Fruit fly (Drosophila melanogaster) whole organism, pupa: ENCODE data around the gene fz.

Source experiments
- CG10348 ChIP-seq: fragments of 200-800 bp; sonication (Bioruptor generic); IDR thresholded peaks from 2 replicates; pipeline ENCODE4 v1.3.6; 2022; ENCODE audit warnings: missing biosample characterization, missing genetic modification characterization
- CG12605 ChIP-seq: fragments of 200-800 bp; sonication (Bioruptor generic); IDR thresholded peaks from 2 replicates; pipeline ENCODE4 v1.3.6; 2022; ENCODE audit warnings: missing biosample characterization, missing genetic modification characterization
- CG13204 ChIP-seq: fragments of 200-800 bp; sonication (Bioruptor generic); optimal IDR thresholded peaks from 2 replicates; lab custom pipeline; 2018; ENCODE audit warnings: missing biosample characterization, mild to moderate bottlenecking, missing genetic modification characterization, moderate library complexity
- CG14655 ChIP-seq: fragments of 200-800 bp; sonication (Bioruptor generic); optimal IDR thresholded peaks from 3 replicates; lab custom pipeline; 2017; ENCODE audit warnings: mild to moderate bottlenecking, missing biosample characterization, missing genetic modification reagents, missing genetic modification characterization
- CG15710 ChIP-seq: fragments of 200-800 bp; sonication (Bioruptor generic); optimal IDR thresholded peaks from 2 replicates; lab custom pipeline; 2018; ENCODE audit warnings: missing biosample characterization, mild to moderate bottlenecking, missing genetic modification characterization, moderate library complexity
- CG17806 ChIP-seq: fragments of 200-800 bp; sonication (Bioruptor generic); optimal IDR thresholded peaks from 2 replicates; lab custom pipeline; 2018; ENCODE audit warnings: missing biosample characterization, mild to moderate bottlenecking, missing genetic modification characterization, moderate library complexity
- CG32121 ChIP-seq: fragments of 200-800 bp; sonication (Bioruptor generic); IDR thresholded peaks from 2 replicates; pipeline ENCODE4 v1.3.6; 2022; ENCODE audit warnings: missing biosample characterization, missing genetic modification characterization
- CG34367 ChIP-seq: fragments of 200-800 bp; sonication (Bioruptor generic); optimal IDR thresholded peaks from 2 replicates; lab custom pipeline; 2018; ENCODE audit warnings: missing biosample characterization, mild to moderate bottlenecking, missing genetic modification characterization
- CG4496 ChIP-seq: fragments of 200-800 bp; sonication (Bioruptor generic); IDR thresholded peaks from 3 replicates; pipeline ENCODE4 v1.3.6; 2022; ENCODE audit warnings: missing biosample characterization, missing genetic modification characterization
- CG8159 ChIP-seq: fragments of 200-800 bp; sonication (Bioruptor generic); optimal IDR thresholded peaks from 3 replicates; lab custom pipeline; 2018; ENCODE audit warnings: missing biosample characterization, mild to moderate bottlenecking, missing genetic modification characterization, moderate library complexity
- CG8301 ChIP-seq: fragments of 200-800 bp; sonication (Bioruptor generic); optimal IDR thresholded peaks from 2 replicates; lab custom pipeline; 2018; ENCODE audit warnings: missing biosample characterization, mild to moderate bottlenecking, missing genetic modification characterization
- CG9948 ChIP-seq: fragments of 200-800 bp; sonication (Bioruptor generic); optimal IDR thresholded peaks from 2 replicates; lab custom pipeline; 2018; ENCODE audit warnings: missing biosample characterization, mild to moderate bottlenecking, missing genetic modification characterization, moderate library complexity
- D1 ChIP-seq: fragments of 200-800 bp; sonication (Bioruptor generic); optimal IDR thresholded peaks from 2 replicates; lab custom pipeline; 2018; ENCODE audit warnings: missing biosample characterization, mild to moderate bottlenecking, missing genetic modification characterization, moderate library complexity
- EcR ChIP-seq: fragments of 200-800 bp; sonication (Bioruptor generic); optimal IDR thresholded peaks from 3 replicates; lab custom pipeline; 2019; ENCODE audit warnings: missing biosample characterization, missing genetic modification characterization, mild to moderate bottlenecking, moderate library complexity, missing genetic modification reagents
- Ets98B ChIP-seq: fragments of 200-800 bp; sonication (Bioruptor generic); IDR thresholded peaks from 2 replicates; pipeline ENCODE4 v1.3.6; 2022; ENCODE audit warnings: missing biosample characterization, missing genetic modification characterization
- Pif1A ChIP-seq: fragments of 200-800 bp; sonication (Bioruptor generic); optimal IDR thresholded peaks from 3 replicates; lab custom pipeline; 2016; ENCODE audit warnings: missing biosample characterization, missing genetic modification characterization
- Pif1B ChIP-seq: fragments of 200-800 bp; sonication (Bioruptor generic); optimal IDR thresholded peaks from 3 replicates; lab custom pipeline; 2016; ENCODE audit warnings: missing biosample characterization, missing genetic modification characterization
- Snoo ChIP-seq: fragments of 200-800 bp; sonication (Bioruptor generic); optimal IDR thresholded peaks from 3 replicates; lab custom pipeline; 2017; ENCODE audit warnings: missing biosample characterization, mild to moderate bottlenecking, missing genetic modification characterization, inconsistent platforms
- fd96Ca ChIP-seq: fragments of 200-800 bp; sonication (Bioruptor generic); IDR thresholded peaks from 3 replicates; pipeline ENCODE4 v1.3.6; 2022; ENCODE audit warnings: missing biosample characterization, missing genetic modification characterization
- gl ChIP-seq: fragments of 200-800 bp; sonication (Bioruptor generic); optimal IDR thresholded peaks from 2 replicates; lab custom pipeline; 2018; ENCODE audit warnings: missing biosample characterization, mild to moderate bottlenecking, missing genetic modification characterization
- rn ChIP-seq: fragments of 200-800 bp; sonication (Bioruptor generic); IDR thresholded peaks from 2 replicates; pipeline ENCODE4 v1.3.6; 2022; ENCODE audit warnings: missing biosample characterization, missing genetic modification characterization

The fz gene

dm6 chr3L:14362028-14362427, 87.9 kb downstream of the fz start:
- no peak for TF ChIP-seq CG4496 (GFP tag; lab: Robert Waterston, UW)
- 0 out of 3 replicates have a peak, but pooled peaks have one; percentile 26 for TF ChIP-seq fd96Ca (GFP tag; lab: Robert Waterston, UW)
- TF ChIP-seq, all 21 proteins: peak for 1

- TF ChIP-seq CG32121 = no peak
- no peak for TF ChIP-seq rn (GFP tag; lab: Robert Waterston, UW)
- TF ChIP-seq CG8159 (tag; lab: Kevin White, UChicago) = no peak
- no peak for TF ChIP-seq Pif1B
- no peak for TF ChIP-seq CG4496 (GFP tag; lab: Robert Waterston, UW)
- no peak for TF ChIP-seq fd96Ca (GFP tag; lab: Robert Waterston, UW)
- TF ChIP-seq CG8301 (tag; lab: Kevin White, UChicago) = no peak
- TF ChIP-seq CG13204 (GFP tag; lab: Kevin White, UChicago) = no peak
- no peak for TF ChIP-seq Snoo (tag; lab: Kevin White, UChicago)
- TF ChIP-seq CG34367 (tag; lab: Kevin White, UChicago) = no peak
- TF ChIP-seq CG15710 (tag; lab: Kevin White, UChicago) = no peak
- no peak for TF ChIP-seq Pif1A (GFP tag; lab: Kevin White, UChicago)
- no peak for TF ChIP-seq CG12605
- TF ChIP-seq D1 (tag; lab: Kevin White, UChicago) = no peak
- no peak for TF ChIP-seq EcR (GFP tag; lab: Kevin White, UChicago)
- TF ChIP-seq gl (tag; lab: Kevin White, UChicago) = no peak
- no peak for TF ChIP-seq Ets98B
- no peak for TF ChIP-seq CG9948
Measured at dm6 chr3L:14362660-14363059, 88.5 kb downstream of the fz start.

- TF ChIP-seq CG13204 (GFP tag; lab: Kevin White, UChicago) = no peak
- TF ChIP-seq fd96Ca (GFP tag; lab: Robert Waterston, UW) = peak; percentile 54; the same call in 2 of the 3 replicates
- TF ChIP-seq Snoo (tag; lab: Kevin White, UChicago) = peak; percentile 45
- TF ChIP-seq CG8159 (tag; lab: Kevin White, UChicago) = peak; percentile 77
- TF ChIP-seq CG17806 = peak; percentile 65
- TF ChIP-seq Ets98B = 0 out of 2 replicates have a peak, but pooled peaks have one; percentile 16
- TF ChIP-seq CG12605 = 0 out of 2 replicates have a peak, but pooled peaks have one; percentile 13
- TF ChIP-seq gl (tag; lab: Kevin White, UChicago) = no peak
- TF ChIP-seq CG10348 (GFP tag; lab: Robert Waterston, UW) = no peak
- TF ChIP-seq Pif1A (GFP tag; lab: Kevin White, UChicago) = peak; percentile 61
- TF ChIP-seq CG8301 (tag; lab: Kevin White, UChicago) = peak; percentile 51
- peak; percentile 51 for TF ChIP-seq CG34367 (tag; lab: Kevin White, UChicago)
- peak; percentile 26 for TF ChIP-seq EcR (GFP tag; lab: Kevin White, UChicago)
- no peak for TF ChIP-seq rn (GFP tag; lab: Robert Waterston, UW)
- peak; percentile 56 for TF ChIP-seq CG14655 (GFP tag; lab: Kevin White, UChicago)
- TF ChIP-seq CG9948 = peak; percentile 72
- TF ChIP-seq CG32121 = no peak; the same call in 1 of the 2 replicates
- TF ChIP-seq D1 (tag; lab: Kevin White, UChicago) = peak; percentile 45
- TF ChIP-seq Pif1B = peak; percentile 37
- peak; percentile 60; the same call in 2 of the 3 replicates for TF ChIP-seq CG4496 (GFP tag; lab: Robert Waterston, UW)
- peak; percentile 75 for TF ChIP-seq CG15710 (tag; lab: Kevin White, UChicago)
Measured at dm6 chr3L:14363103-14363751, 89.1 kb downstream of the fz start.

DNA sequence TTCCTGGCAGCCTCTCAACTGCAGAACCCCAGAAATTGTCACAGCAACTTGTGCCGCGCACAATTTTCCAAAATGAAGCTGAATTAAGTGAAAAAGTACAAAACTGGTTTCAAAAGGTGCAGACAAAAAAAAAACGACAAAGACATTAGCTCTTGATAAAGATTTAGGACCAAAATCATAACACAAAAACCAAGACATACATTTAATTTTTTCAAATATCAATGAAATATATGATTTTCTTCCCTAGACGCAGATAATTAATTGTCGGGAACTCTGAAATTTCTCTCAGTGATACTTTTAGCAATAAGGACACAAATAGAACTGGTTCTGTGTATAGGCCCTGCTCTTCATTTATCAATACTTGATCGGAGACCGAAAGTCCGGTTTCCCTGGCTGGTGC, 90.6 kb downstream of the fz start:
- TF ChIP-seq Ets98B = peak; percentile 78
- peak; percentile 96 for TF ChIP-seq CG15710 (tag; lab: Kevin White, UChicago)
- peak; percentile 95 for TF ChIP-seq CG17806
- TF ChIP-seq rn (GFP tag; lab: Robert Waterston, UW) = peak; percentile 43; the same call in 1 of the 2 replicates
- peak; percentile 97 for TF ChIP-seq Pif1A (GFP tag; lab: Kevin White, UChicago)
- peak; percentile 73 for TF ChIP-seq CG32121
- peak; percentile 78 for TF ChIP-seq D1 (tag; lab: Kevin White, UChicago)
- TF ChIP-seq gl (tag; lab: Kevin White, UChicago) = peak; percentile 72
- peak; percentile 90 for TF ChIP-seq CG14655 (GFP tag; lab: Kevin White, UChicago)
- TF ChIP-seq CG8159 (tag; lab: Kevin White, UChicago) = peak; percentile 93
- peak; percentile 48 for TF ChIP-seq EcR (GFP tag; lab: Kevin White, UChicago)
- TF ChIP-seq Snoo (tag; lab: Kevin White, UChicago) = peak; percentile 92
- TF ChIP-seq fd96Ca (GFP tag; lab: Robert Waterston, UW) = peak; percentile 77
- peak; percentile 74 for TF ChIP-seq CG13204 (GFP tag; lab: Kevin White, UChicago)
- peak; percentile 79 for TF ChIP-seq CG12605
- TF ChIP-seq CG8301 (tag; lab: Kevin White, UChicago) = peak; percentile 91
- TF ChIP-seq CG4496 (GFP tag; lab: Robert Waterston, UW) = peak; percentile 87
- peak; percentile 94 for TF ChIP-seq CG34367 (tag; lab: Kevin White, UChicago)
- TF ChIP-seq CG10348 (GFP tag; lab: Robert Waterston, UW) = no peak
- TF ChIP-seq CG9948 = peak; percentile 87
- TF ChIP-seq Pif1B = peak; percentile 96

DNA sequence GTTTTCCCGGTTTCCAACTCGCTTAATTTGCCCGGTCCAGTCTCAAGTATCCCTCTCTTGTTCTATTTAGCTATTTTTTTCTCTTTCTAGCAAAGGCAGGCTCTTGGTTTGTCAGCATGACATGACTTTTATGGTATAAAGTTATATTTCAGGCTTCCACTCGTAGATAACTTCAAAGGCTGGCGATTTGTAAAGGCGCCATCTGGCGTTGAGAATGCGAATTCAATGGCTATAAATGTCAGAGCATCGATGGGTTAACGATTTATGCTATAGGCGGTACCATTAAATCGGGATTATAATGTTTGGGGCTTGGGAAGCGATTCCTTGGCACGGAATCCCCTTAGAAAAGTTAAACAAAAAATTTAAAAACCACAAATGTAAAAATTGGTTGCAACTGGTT, 91.3 kb downstream of the fz start:
- TF ChIP-seq D1 (tag; lab: Kevin White, UChicago) = no peak
- TF ChIP-seq CG10348 (GFP tag; lab: Robert Waterston, UW) = no peak
- TF ChIP-seq CG12605 = no peak
- TF ChIP-seq CG8159 (tag; lab: Kevin White, UChicago) = no peak
- no peak for TF ChIP-seq CG14655 (GFP tag; lab: Kevin White, UChicago)
- TF ChIP-seq Ets98B = no peak
- no peak for TF ChIP-seq Pif1B
- no peak for TF ChIP-seq Snoo (tag; lab: Kevin White, UChicago)
- no peak for TF ChIP-seq CG4496 (GFP tag; lab: Robert Waterston, UW)
- no peak for TF ChIP-seq CG32121
- TF ChIP-seq EcR (GFP tag; lab: Kevin White, UChicago) = no peak
